Fruit fly (Drosophila melanogaster): ENCODE results near the gene GCS1.

GCS1 gene

dm6 chrX:11384023-11384444, 36.2 kb upstream of the GCS1 start (continued):
- TF ChIP-seq CG32767 (GFP tag; IDR thresholded peaks at IDR 0.05): peak; percentile 54; the same call in 1 of the 2 replicates
- no peak for TF ChIP-seq CG4617 (GFP tag; optimal IDR thresholded peaks at IDR 0.05; ENCODE audit: borderline replicate concordance)
- no peak for TF ChIP-seq HLHmδ (GFP tag; optimal IDR thresholded peaks at IDR 0.05)
- TF ChIP-seq ham (GFP tag; IDR thresholded peaks at IDR 0.05): peak; percentile 54; the same call in 1 of the 2 replicates
- TF ChIP-seq zen (tag; optimal IDR thresholded peaks at IDR 0.05): peak; percentile 6
- TF ChIP-seq bigmax (GFP tag; optimal IDR thresholded peaks at IDR 0.05): no peak
- no peak for TF ChIP-seq CG11398 (GFP tag; optimal IDR thresholded peaks at IDR 0.05)
- no peak for TF ChIP-seq CG33557 (GFP tag; optimal IDR thresholded peaks at IDR 0.05)
- TF ChIP-seq amos (GFP tag; IDR thresholded peaks at IDR 0.05; ENCODE audit: partially characterized antibody): no peak
- no peak for TF ChIP-seq fru (optimal IDR thresholded peaks at IDR 0.05)
- TF ChIP-seq bowl (GFP tag; IDR thresholded peaks at IDR 0.05): no peak
- TF ChIP-seq exex (tag; optimal IDR thresholded peaks at IDR 0.05): peak; percentile 21
- TF ChIP-seq CG8359 (GFP tag; optimal IDR thresholded peaks at IDR 0.05; ENCODE audit: borderline replicate concordance): no peak
- peak; percentile 7 for TF ChIP-seq tx (GFP tag; optimal IDR thresholded peaks at IDR 0.05)
- peak; percentile 59 for TF ChIP-seq bab2 (GFP tag; optimal IDR thresholded peaks at IDR 0.05)
- TF ChIP-seq hth (optimal IDR thresholded peaks at IDR 0.05): no peak
- no peak for TF ChIP-seq crp (GFP tag; optimal IDR thresholded peaks at IDR 0.05)
- peak; percentile 78 for TF ChIP-seq sisA (GFP tag; IDR thresholded peaks at IDR 0.05)
- peak; percentile 86 for TF ChIP-seq CG11456 (GFP tag; IDR thresholded peaks at IDR 0.05)
- TF ChIP-seq Dll (GFP tag; IDR thresholded peaks at IDR 0.05; ENCODE audit: partially characterized antibody): no peak
- peak; percentile 60 for TF ChIP-seq Sox102F (GFP tag; optimal IDR thresholded peaks at IDR 0.05)
- no peak for TF ChIP-seq CG30020 (tag; optimal IDR thresholded peaks at IDR 0.05)
- peak; percentile 49; the same call in 1 of the 2 replicates for TF ChIP-seq Awh (GFP tag; IDR thresholded peaks at IDR 0.05)
- TF ChIP-seq yki (optimal IDR thresholded peaks at IDR 0.05): no peak
- peak; percentile 62; the same call in 1 of the 2 replicates for TF ChIP-seq dimm (GFP tag; IDR thresholded peaks at IDR 0.05)
- TF ChIP-seq p53 (GFP tag; optimal IDR thresholded peaks at IDR 0.05): no peak
- TF ChIP-seq sqz (GFP tag; optimal IDR thresholded peaks at IDR 0.05): peak; percentile 21
- TF ChIP-seq ci (GFP tag; IDR thresholded peaks at IDR 0.05): peak; percentile 77
- peak; percentile 91 for TF ChIP-seq Dbx (GFP tag; IDR thresholded peaks at IDR 0.05)
- TF ChIP-seq ase (GFP tag; IDR thresholded peaks at IDR 0.05): peak; percentile 56; the same call in 1 of the 3 replicates
- TF ChIP-seq CG12942 (GFP tag; optimal IDR thresholded peaks at IDR 0.05): peak; percentile 43
- TF ChIP-seq E2f2 (GFP tag; IDR thresholded peaks at IDR 0.05): peak; percentile 47; the same call in 1 of the 2 replicates
- peak; percentile 45 for TF ChIP-seq phol (tag; optimal IDR thresholded peaks at IDR 0.05)
- peak; percentile 58; the same call in 1 of the 2 replicates for TF ChIP-seq stc (GFP tag; IDR thresholded peaks at IDR 0.05)
- TF ChIP-seq CG16863 (GFP tag; optimal IDR thresholded peaks at IDR 0.05): no peak
- TF ChIP-seq PHDP (tag; optimal IDR thresholded peaks at IDR 0.05): peak; percentile 71
- no peak for TF ChIP-seq Dref (GFP tag; IDR thresholded peaks at IDR 0.05)
- no peak for TF ChIP-seq corto (GFP tag; optimal IDR thresholded peaks at IDR 0.05)
- peak; percentile 90 for TF ChIP-seq Rfx (GFP tag; IDR thresholded peaks at IDR 0.05)
- TF ChIP-seq Myb (GFP tag; optimal IDR thresholded peaks at IDR 0.05): peak; percentile 36
- TF ChIP-seq CG7271 (tag; optimal IDR thresholded peaks at IDR 0.05): no peak
- TF ChIP-seq pb (GFP tag; optimal IDR thresholded peaks at IDR 0.05): no peak
- TF ChIP-seq ab (GFP tag; optimal IDR thresholded peaks at IDR 0.05): no peak
- no peak for TF ChIP-seq Spps (tag; optimal IDR thresholded peaks at IDR 0.05)
- TF ChIP-seq Atf6 (GFP tag; IDR thresholded peaks at IDR 0.05): peak; percentile 87
- TF ChIP-seq Dek (tag; optimal IDR thresholded peaks at IDR 0.05): peak; percentile 69
- TF ChIP-seq Hr51 (GFP tag; optimal IDR thresholded peaks at IDR 0.05): peak; percentile 25 to 70
- no peak for TF ChIP-seq wor (GFP tag; IDR thresholded peaks at IDR 0.05)
- TF ChIP-seq CG9437 (GFP tag; optimal IDR thresholded peaks at IDR 0.05): no peak
- TF ChIP-seq Side (GFP tag; optimal IDR thresholded peaks at IDR 0.05): peak; percentile 9
- TF ChIP-seq H2.0 (GFP tag; IDR thresholded peaks at IDR 0.05): peak; percentile 49; the same call in 1 of the 2 replicates
- no peak for TF ChIP-seq CG5245 (GFP tag; optimal IDR thresholded peaks at IDR 0.05)
